Fruit fly (Drosophila melanogaster) whole organism, embryonic: Measurements from ENCODE around the gene scpr-C.

Experiments
- Bgb ChIP-seq: fragments of 200-800 bp; sonication (Bioruptor generic); IDR thresholded peaks from 2 replicates; pipeline ENCODE4 v1.3.6; 2022; ENCODE audit warnings: missing biosample characterization, missing genetic modification characterization; ENCODE audit not compliant: partially characterized antibody
- CG10979 ChIP-seq: fragments of 200-800 bp; sonication (Bioruptor generic); optimal IDR thresholded peaks from 2 replicates; lab custom pipeline; 2018; ENCODE audit warnings: missing biosample characterization, mild to moderate bottlenecking, missing genetic modification characterization, moderate library complexity
- CG11247 ChIP-seq: fragments of 200-800 bp; sonication (Bioruptor generic); IDR thresholded peaks from 2 replicates; pipeline ENCODE4 v1.3.6; 2022; ENCODE audit warnings: missing biosample characterization, missing genetic modification characterization
- CG11560 ChIP-seq: fragments of 200-800 bp; sonication (Bioruptor generic); IDR thresholded peaks from 3 replicates; pipeline ENCODE4 v1.3.6; 2022; ENCODE audit warnings: missing biosample characterization, missing genetic modification characterization
- CG12744 ChIP-seq: fragments of 200-800 bp; sonication (Bioruptor generic); optimal IDR thresholded peaks from 2 replicates; lab custom pipeline; 2016; ENCODE audit warnings: missing biosample characterization, missing genetic modification characterization
- CG13296 ChIP-seq: fragments of 200-800 bp; sonication (Bioruptor generic); optimal IDR thresholded peaks from 3 replicates; lab custom pipeline; 2018; ENCODE audit warnings: missing biosample characterization, mild to moderate bottlenecking, missing genetic modification characterization
- CG14441 ChIP-seq: fragments of 200-800 bp; sonication (Bioruptor generic); IDR thresholded peaks from 2 replicates; pipeline ENCODE4 v1.3.6; 2022; ENCODE audit warnings: missing biosample characterization, missing genetic modification characterization
- CG15479 ChIP-seq: fragments of 200-800 bp; sonication (Bioruptor generic); optimal IDR thresholded peaks from 3 replicates; lab custom pipeline; 2019; ENCODE audit warnings: missing biosample characterization, mild to moderate bottlenecking, missing genetic modification characterization, moderate library complexity
- CG1603 ChIP-seq: fragments of 200-800 bp; sonication (Bioruptor generic); optimal IDR thresholded peaks from 2 replicates; lab custom pipeline; 2019; ENCODE audit warnings: missing biosample characterization, mild to moderate bottlenecking, missing genetic modification characterization, moderate library complexity
- CG17328 ChIP-seq: fragments of 200-800 bp; sonication (Bioruptor generic); IDR thresholded peaks from 2 replicates; pipeline ENCODE4 v1.3.6; 2022; ENCODE audit warnings: missing biosample characterization, missing genetic modification characterization
- CG2199 ChIP-seq: fragments of 200-800 bp; sonication (Bioruptor generic); IDR thresholded peaks from 3 replicates; pipeline ENCODE4 v1.3.6; 2022; ENCODE audit warnings: missing biosample characterization, missing genetic modification characterization
- CG2712 ChIP-seq: fragments of 200-800 bp; optimal IDR thresholded peaks from 3 replicates; lab custom pipeline; 2019; ENCODE audit warnings: missing biosample characterization, mild to moderate bottlenecking, missing genetic modification characterization, moderate library complexity
- CG34422 ChIP-seq: fragments of 200-800 bp; sonication (Bioruptor generic); IDR thresholded peaks from 3 replicates; pipeline ENCODE4 v1.3.6; 2022; ENCODE audit warnings: missing biosample characterization, missing genetic modification characterization
- CG4360 ChIP-seq: fragments of 200-800 bp; sonication (Bioruptor generic); IDR thresholded peaks from 2 replicates; pipeline ENCODE4 v1.3.6; 2022; ENCODE audit warnings: missing biosample characterization, missing genetic modification characterization
- CG6175 ChIP-seq: fragments of 200-800 bp; sonication (Bioruptor generic); IDR thresholded peaks from 3 replicates; pipeline ENCODE4 v1.3.6; 2022; ENCODE audit warnings: missing biosample characterization, missing genetic modification characterization
- CG7963 ChIP-seq: fragments of 200-800 bp; sonication (Bioruptor generic); IDR thresholded peaks from 3 replicates; pipeline ENCODE4 v1.3.6; 2022; ENCODE audit warnings: missing biosample characterization, missing genetic modification characterization; ENCODE audit not compliant: partially characterized antibody
- Dip3 ChIP-seq: fragments of 200-800 bp; sonication (Bioruptor generic); optimal IDR thresholded peaks from 3 replicates; lab custom pipeline; 2016; ENCODE audit warnings: missing biosample characterization, missing genetic modification characterization
- ERR ChIP-seq: fragments of 200-800 bp; sonication (Bioruptor generic); optimal IDR thresholded peaks from 2 replicates; lab custom pipeline; 2016; ENCODE audit warnings: missing biosample characterization, missing genetic modification characterization
- Ets65A ChIP-seq: fragments of 200-800 bp; sonication (Bioruptor generic); peaks from one replicate; lab custom pipeline; 2016; ENCODE audit warnings: missing biosample characterization, missing genetic modification characterization
- Fer1 ChIP-seq: fragments of 200-800 bp; sonication (Bioruptor generic); optimal IDR thresholded peaks from 2 replicates; lab custom pipeline; 2017; ENCODE audit warnings: missing biosample characterization, mild to moderate bottlenecking, missing genetic modification characterization
- Gsc ChIP-seq: fragments of 200-800 bp; sonication (Bioruptor generic); IDR thresholded peaks from 2 replicates; pipeline ENCODE4 v1.3.6; 2022; ENCODE audit warnings: missing biosample characterization, missing genetic modification characterization
- H2.0 ChIP-seq: fragments of 200-800 bp; sonication (Bioruptor generic); IDR thresholded peaks from 2 replicates; pipeline ENCODE4 v1.3.6; 2022; ENCODE audit warnings: missing biosample characterization, missing genetic modification characterization
- HLH3B ChIP-seq: fragments of 200-800 bp; sonication (Bioruptor generic); IDR thresholded peaks from 2 replicates; pipeline ENCODE4 v1.3.6; 2022; ENCODE audit warnings: missing biosample characterization, missing genetic modification characterization
- Lpt ChIP-seq: fragments of >200 bp; optimal IDR thresholded peaks from 2 replicates; lab custom pipeline; 2018; ENCODE audit warnings: missing biosample characterization, missing genetic modification characterization
- Max ChIP-seq: fragments of 200-800 bp; sonication (Bioruptor generic); optimal IDR thresholded peaks from 2 replicates; lab custom pipeline; 2016; ENCODE audit warnings: missing biosample characterization, mild to moderate bottlenecking, missing genetic modification characterization
- Med ChIP-seq: fragments of 200-800 bp; sonication (Bioruptor generic); peaks from one replicate; lab custom pipeline; 2016; ENCODE audit warnings: missing biosample characterization, missing genetic modification characterization, mild to moderate bottlenecking, inconsistent platforms, moderate library complexity
- Oli ChIP-seq: fragments of 200-800 bp; sonication (Bioruptor generic); optimal IDR thresholded peaks from 2 replicates; lab custom pipeline; 2018; ENCODE audit warnings: missing biosample characterization, mild to moderate bottlenecking, missing genetic modification characterization, moderate library complexity
- Ravus ChIP-seq: fragments of 200-800 bp; sonication (Bioruptor generic); IDR thresholded peaks from 2 replicates; pipeline ENCODE4 v1.3.6; 2022; ENCODE audit warnings: missing biosample characterization, missing genetic modification characterization
- TFAM ChIP-seq: fragments of 200-800 bp; sonication (Bioruptor generic); optimal IDR thresholded peaks from 2 replicates; lab custom pipeline; 2017; ENCODE audit warnings: missing biosample characterization, missing genetic modification characterization, inconsistent platforms
- Taf1 ChIP-seq: fragments of 200-800 bp; sonication (Bioruptor generic); IDR thresholded peaks from 2 replicates; pipeline ENCODE4 v1.3.6; 2022; ENCODE audit warnings: missing biosample characterization, missing genetic modification characterization
- bigmax ChIP-seq: fragments of 200-800 bp; sonication (Bioruptor generic); optimal IDR thresholded peaks from 2 replicates; lab custom pipeline; 2018; ENCODE audit warnings: missing biosample characterization, mild to moderate bottlenecking, missing genetic modification characterization
- br ChIP-seq: fragments of >200 bp; optimal IDR thresholded peaks from 2 replicates; lab custom pipeline; 2017
- cg ChIP-seq: fragments of 200-800 bp; sonication (Bioruptor generic); optimal IDR thresholded peaks from 3 replicates; lab custom pipeline; 2019; ENCODE audit warnings: missing biosample characterization, mild to moderate bottlenecking, missing genetic modification characterization, moderate library complexity
- croc ChIP-seq: fragments of 200-800 bp; sonication (Bioruptor generic); conservative IDR thresholded peaks from 3 replicates; pipeline ENCODE4 v1.3.6; 2022; ENCODE audit warnings: missing biosample characterization, missing genetic modification characterization
- crp ChIP-seq, 2 experiments: fragments of 200-800 bp; sonication (Bioruptor generic); optimal IDR thresholded peaks; 2 replicates in 1 of 2; 3 replicates in 1 of 2; lab custom pipeline; 2017; ENCODE audit warnings: missing biosample characterization in 2 of 2, missing genetic modification characterization in 2 of 2, mild to moderate bottlenecking in 1 of 2, moderate library complexity in 1 of 2
- da ChIP-seq: fragments of 200-800 bp; sonication (Bioruptor generic); optimal IDR thresholded peaks from 2 replicates; lab custom pipeline; 2016; ENCODE audit warnings: missing biosample characterization, missing genetic modification characterization
- ems ChIP-seq: fragments of 200-800 bp; sonication (Bioruptor generic); optimal IDR thresholded peaks from 3 replicates; lab custom pipeline; 2016; ENCODE audit warnings: missing biosample characterization, missing genetic modification characterization
- fd96Cb ChIP-seq: fragments of 200-800 bp; sonication (Bioruptor generic); optimal IDR thresholded peaks from 2 replicates; lab custom pipeline; 2018; ENCODE audit warnings: missing biosample characterization, mild to moderate bottlenecking, missing genetic modification characterization, moderate library complexity
- ftz-f1 ChIP-seq: fragments of 200-800 bp; sonication (Bioruptor generic); optimal IDR thresholded peaks from 2 replicates; lab custom pipeline; 2016; ENCODE audit warnings: missing biosample characterization, missing genetic modification characterization
- gcm2 ChIP-seq: fragments of 200-800 bp; sonication (Bioruptor generic); optimal IDR thresholded peaks from 2 replicates; lab custom pipeline; 2016; ENCODE audit warnings: missing biosample characterization, missing genetic modification characterization
- gro ChIP-seq: fragments of 200-800 bp; sonication (Bioruptor generic); optimal IDR thresholded peaks from 2 replicates; lab custom pipeline; 2016; ENCODE audit warnings: missing biosample characterization, missing genetic modification characterization
- hbn ChIP-seq: fragments of 200-800 bp; sonication (Bioruptor generic); IDR thresholded peaks from 2 replicates; pipeline ENCODE4 v1.3.6; 2022; ENCODE audit warnings: missing biosample characterization, missing genetic modification characterization; ENCODE audit not compliant: partially characterized antibody
- inv ChIP-seq: fragments of 200-800 bp; sonication (Bioruptor generic); IDR thresholded peaks from 2 replicates; pipeline ENCODE4 v1.3.6; 2022; ENCODE audit warnings: missing biosample characterization, missing genetic modification characterization; ENCODE audit not compliant: partially characterized antibody
- lbe ChIP-seq: fragments of 200-800 bp; sonication (Bioruptor generic); optimal IDR thresholded peaks from 2 replicates; lab custom pipeline; 2016; ENCODE audit warnings: missing biosample characterization, mild to moderate bottlenecking, missing genetic modification characterization
- pho ChIP-seq: fragments of 200-800 bp; sonication (Bioruptor generic); optimal IDR thresholded peaks from 2 replicates; lab custom pipeline; 2016; ENCODE audit warnings: missing biosample characterization, missing genetic modification characterization
- phol ChIP-seq: fragments of 200-800 bp; sonication (Bioruptor generic); optimal IDR thresholded peaks from 3 replicates; lab custom pipeline; 2018; ENCODE audit warnings: missing biosample characterization, mild to moderate bottlenecking, missing genetic modification characterization, moderate library complexity
- seq ChIP-seq: fragments of 200-800 bp; sonication (Bioruptor generic); IDR thresholded peaks from 2 replicates; pipeline ENCODE4 v1.3.6; 2022; ENCODE audit warnings: missing biosample characterization, missing genetic modification characterization
- tap ChIP-seq: fragments of 200-800 bp; optimal IDR thresholded peaks from 3 replicates; lab custom pipeline; 2019; ENCODE audit warnings: missing biosample characterization, mild to moderate bottlenecking, missing genetic modification characterization, moderate library complexity
- tgo ChIP-seq: fragments of 200-800 bp; sonication (Bioruptor generic); IDR thresholded peaks from 3 replicates; pipeline ENCODE4 v1.3.6; 2022; ENCODE audit warnings: missing biosample characterization, missing genetic modification characterization

The scpr-C gene

DNA sequence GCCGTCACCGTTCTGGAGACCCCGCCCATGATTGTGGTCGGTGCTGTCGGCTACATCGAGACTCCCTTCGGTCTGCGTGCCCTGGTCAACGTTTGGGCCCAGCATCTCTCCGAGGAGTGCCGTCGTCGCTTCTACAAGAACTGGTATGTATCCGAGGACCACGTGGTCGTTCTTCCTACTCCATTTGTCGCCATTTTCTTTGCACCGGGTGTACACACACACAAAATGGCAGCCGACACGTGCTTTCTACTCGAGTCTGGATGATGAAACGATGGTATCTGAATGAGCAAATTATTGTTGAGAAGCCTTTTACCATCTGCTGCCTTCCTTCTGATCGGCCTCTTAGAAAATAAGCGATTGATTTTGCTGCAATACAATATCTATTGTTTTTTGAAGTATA lies 2.7 kb upstream of the scpr-C start (continued):
- no peak for TF ChIP-seq CG7963 (GFP tag; lab: Robert Waterston, UW)
- no peak for TF ChIP-seq CG10979 (tag; lab: Kevin White, UChicago)
- no peak for TF ChIP-seq CG17328 (GFP tag; lab: Robert Waterston, UW)
- no peak for TF ChIP-seq seq
- TF ChIP-seq CG1603, result no peak
- no peak for TF ChIP-seq cg (GFP tag; lab: Kevin White, UChicago)
- no peak for TF ChIP-seq ems (GFP tag; lab: Kevin White, UChicago)
- peak; percentile 12; the same call in 1 of the 2 replicates for TF ChIP-seq CG4360
- TF ChIP-seq phol, result peak; percentile 92
- no peak for TF ChIP-seq Taf1 (GFP tag; lab: Robert Waterston, UW)
- no peak for TF ChIP-seq tgo
- TF ChIP-seq, all 482 proteins: peak for 5

DNA sequence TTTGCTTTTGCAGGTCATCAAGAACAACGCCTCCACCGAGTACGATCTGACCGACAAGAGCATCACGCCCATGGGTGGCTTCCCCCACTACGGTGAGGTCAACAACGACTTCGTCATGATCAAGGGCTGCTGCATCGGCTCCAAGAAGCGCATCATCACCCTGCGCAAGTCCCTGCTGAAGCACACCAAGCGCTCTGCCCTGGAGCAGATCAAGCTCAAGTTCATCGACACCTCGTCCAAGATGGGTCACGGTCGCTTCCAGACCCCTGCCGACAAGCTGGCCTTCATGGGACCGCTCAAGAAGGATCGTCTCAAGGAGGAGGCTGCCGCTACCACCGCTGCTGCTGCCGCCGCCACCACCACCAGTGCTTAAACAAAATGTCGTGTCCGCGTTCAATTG lies 842 bp upstream of the scpr-C start:
- TF ChIP-seq Ets65A (GFP tag; lab: Kevin White, UChicago) (peak; percentile 91), CG13296 (GFP tag; lab: Kevin White, UChicago) (no peak), Bgb (0 out of 2 replicates have a peak, but pooled peaks have one; percentile 35), CG2199 (GFP tag; lab: Robert Waterston, UW) (no peak), Med (GFP tag; lab: Kevin White, UChicago) (peak; percentile 59)

DNA sequence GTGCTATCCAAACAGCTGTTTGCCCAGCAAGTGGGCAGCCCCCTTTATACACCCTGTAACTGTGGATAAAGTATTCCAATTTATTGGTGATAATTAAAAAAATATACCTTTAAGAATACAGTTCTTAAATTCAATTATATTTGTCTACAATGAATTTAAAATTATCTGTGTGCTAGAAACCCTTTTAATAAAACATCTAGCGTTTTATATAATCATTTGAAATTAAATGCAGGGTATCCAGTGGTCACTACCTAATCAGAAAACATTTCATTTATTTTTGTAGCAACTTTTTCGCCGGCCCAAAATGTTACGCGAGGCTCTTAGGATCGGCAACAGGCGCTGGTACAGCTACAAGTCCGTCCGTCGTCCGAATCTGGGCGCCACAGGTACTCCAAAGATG lies 1.2 kb downstream of the scpr-C start, which contains the start of gene CG17726:
Gene CG17726, plus strand, starts transcription at position 267 of the 400 bp plus-strand sequence.
- TF ChIP-seq Lpt (GFP tag; lab: Kevin White, UChicago) (no peak), Oli (tag; lab: Kevin White, UChicago) (peak; percentile 97), inv (GFP tag; lab: Robert Waterston, UW) (no peak), croc (GFP tag; lab: Robert Waterston, UW) (peak; percentile 96), Gsc (peak; percentile 86), TFAM (GFP tag; lab: Kevin White, UChicago) (peak; percentile 90), gro (GFP tag; lab: Kevin White, UChicago) (peak; percentile 80), HLH3B (peak; percentile 99), bigmax (GFP tag; lab: Kevin White, UChicago) (no peak), CG15479 (GFP tag; lab: Kevin White, UChicago) (peak; percentile 65), CG6175 (GFP tag; lab: Robert Waterston, UW) (peak; percentile 87), br (lab: Kevin White, UChicago) (no peak), Dip3 (GFP tag; lab: Kevin White, UChicago) (peak; percentile 81), pho (GFP tag; lab: Kevin White, UChicago) (peak; percentile 87), H2.0 (GFP tag; lab: Robert Waterston, UW) (peak; percentile 98), Ravus (peak; percentile 95), da (GFP tag; lab: Kevin White, UChicago) (peak; percentile 88), CG11560 (peak; percentile 88), gcm2 (GFP tag; lab: Kevin White, UChicago) (peak; percentile 69), hbn (no peak), crp (GFP tag; optimal IDR thresholded peaks at IDR 0.05; lab: Kevin White, UChicago) (peak; percentile 62 to 88), tap (peak; percentile 98), lbe (GFP tag; lab: Kevin White, UChicago) (peak; percentile 83), ftz-f1 (peak; percentile 44), Taf1 (GFP tag; lab: Robert Waterston, UW) (peak; percentile 94), CG11247 (GFP tag; lab: Robert Waterston, UW) (peak; percentile 96), Max (GFP tag; lab: Kevin White, UChicago) (peak; percentile 94), CG2712 (tag; lab: Kevin White, UChicago) (peak; percentile 99), ERR (peak; percentile 63), fd96Cb (tag; lab: Kevin White, UChicago) (peak; percentile 97), CG2199 (GFP tag; lab: Robert Waterston, UW) (peak; percentile 94), CG34422 (GFP tag; lab: Robert Waterston, UW) (peak; percentile 98), Fer1 (GFP tag; lab: Kevin White, UChicago) (peak; percentile 94), CG14441 (peak; percentile 97), CG12744 (GFP tag; lab: Kevin White, UChicago) (peak; percentile 92)
